Fruit fly (Drosophila melanogaster) whole organism, embryonic: ENCODE results near the gene Ca-Ma2d.
A peak's percentile ranks its signal among the peaks of the same experiment; 100 is the strongest.

ENCODE experiments used
- Atf3 ChIP-seq: fragments of 200-800 bp; sonication (Bioruptor generic); optimal IDR thresholded peaks from 3 replicates; lab custom pipeline; 2016; ENCODE audit warnings: missing biosample characterization, missing genetic modification characterization
- Atf6 ChIP-seq: fragments of 200-800 bp; sonication (Bioruptor generic); IDR thresholded peaks from 2 replicates; pipeline ENCODE4 v1.3.6; 2022; ENCODE audit warnings: missing biosample characterization, missing genetic modification characterization
- CG10209 ChIP-seq: fragments of 200-800 bp; sonication (Bioruptor generic); optimal IDR thresholded peaks from 3 replicates; lab custom pipeline; 2017; ENCODE audit warnings: missing biosample characterization, mild to moderate bottlenecking, missing genetic modification characterization, missing genetic modification reagents
- CG10366 ChIP-seq: fragments of 200-800 bp; sonication (Bioruptor generic); IDR thresholded peaks from 2 replicates; pipeline ENCODE4 v1.3.6; 2022; ENCODE audit warnings: missing biosample characterization, missing genetic modification characterization
- CG10543 ChIP-seq: fragments of 200-800 bp; sonication (Bioruptor generic); optimal IDR thresholded peaks from 3 replicates; lab custom pipeline; 2017; ENCODE audit warnings: missing biosample characterization, mild to moderate bottlenecking, missing genetic modification characterization, moderate library complexity
- CG12391 ChIP-seq: fragments of 200-800 bp; sonication (Bioruptor generic); optimal IDR thresholded peaks from 3 replicates; lab custom pipeline; 2018; ENCODE audit warnings: missing biosample characterization, mild to moderate bottlenecking, missing genetic modification characterization, moderate library complexity
- CG12659 ChIP-seq: fragments of 200-800 bp; sonication (Bioruptor generic); optimal IDR thresholded peaks from 3 replicates; lab custom pipeline; 2017; ENCODE audit warnings: mild to moderate bottlenecking, missing biosample characterization, missing genetic modification reagents, missing genetic modification characterization
- CG13287 ChIP-seq: fragments of 200-800 bp; sonication (Bioruptor generic); IDR thresholded peaks from 2 replicates; pipeline ENCODE4 v1.3.6; 2022; ENCODE audit warnings: missing biosample characterization, missing genetic modification characterization; ENCODE audit not compliant: partially characterized antibody
- CG13894 ChIP-seq: fragments of 200-800 bp; sonication (Bioruptor generic); optimal IDR thresholded peaks from 3 replicates; lab custom pipeline; 2018; ENCODE audit warnings: missing biosample characterization, mild to moderate bottlenecking, missing genetic modification characterization, moderate library complexity
- CG14014 ChIP-seq: fragments of 200-800 bp; sonication (Bioruptor generic); IDR thresholded peaks from 2 replicates; pipeline ENCODE4 v1.3.6; 2022; ENCODE audit warnings: missing biosample characterization, missing genetic modification characterization
- CG15011 ChIP-seq: fragments of 200-800 bp; sonication (Bioruptor generic); optimal IDR thresholded peaks from 3 replicates; lab custom pipeline; 2018; ENCODE audit warnings: missing biosample characterization, mild to moderate bottlenecking, missing genetic modification characterization
- CG1647 ChIP-seq: fragments of 200-800 bp; sonication (Bioruptor generic); optimal IDR thresholded peaks from 3 replicates; lab custom pipeline; 2016; ENCODE audit warnings: missing biosample characterization, missing genetic modification characterization
- CG17912 ChIP-seq: fragments of 200-800 bp; sonication (Bioruptor generic); optimal IDR thresholded peaks from 2 replicates; lab custom pipeline; 2018; ENCODE audit warnings: missing biosample characterization, mild to moderate bottlenecking, missing genetic modification characterization
- CG18764 ChIP-seq: fragments of 200-800 bp; sonication (Bioruptor generic); optimal IDR thresholded peaks from 3 replicates; lab custom pipeline; 2016; ENCODE audit warnings: missing biosample characterization, missing genetic modification characterization
- CG31224 ChIP-seq: fragments of 200-800 bp; sonication (Bioruptor generic); IDR thresholded peaks from 2 replicates; pipeline ENCODE4 v1.3.6; 2022; ENCODE audit warnings: missing biosample characterization, missing genetic modification characterization
- CG34376 ChIP-seq: fragments of 200-800 bp; sonication (Bioruptor generic); optimal IDR thresholded peaks from 2 replicates; lab custom pipeline; 2018; ENCODE audit warnings: missing biosample characterization, mild to moderate bottlenecking, missing genetic modification characterization
- CG4424 ChIP-seq: fragments of 200-800 bp; sonication (Bioruptor generic); optimal IDR thresholded peaks from 3 replicates; lab custom pipeline; 2016; ENCODE audit warnings: missing biosample characterization, missing genetic modification characterization
- CG4854 ChIP-seq: fragments of 200-800 bp; sonication (Bioruptor generic); optimal IDR thresholded peaks from 2 replicates; lab custom pipeline; 2016; ENCODE audit warnings: missing biosample characterization, missing genetic modification characterization, inconsistent platforms
- CG6765 ChIP-seq: fragments of 200-800 bp; sonication (Bioruptor generic); optimal IDR thresholded peaks from 3 replicates; lab custom pipeline; 2017; ENCODE audit warnings: missing biosample characterization, mild to moderate bottlenecking, missing genetic modification characterization
- CG6813 ChIP-seq: fragments of 200-800 bp; sonication (Bioruptor generic); optimal IDR thresholded peaks from 2 replicates; lab custom pipeline; 2017; ENCODE audit warnings: missing biosample characterization, missing genetic modification characterization, mild to moderate bottlenecking, moderate library complexity, missing genetic modification reagents
- CG7271 ChIP-seq: fragments of 200-800 bp; sonication (Bioruptor generic); optimal IDR thresholded peaks from 2 replicates; lab custom pipeline; 2018; ENCODE audit warnings: missing biosample characterization, mild to moderate bottlenecking, missing genetic modification characterization, moderate library complexity
- CG7372 ChIP-seq: fragments of 200-800 bp; sonication (Bioruptor generic); IDR thresholded peaks from 2 replicates; pipeline ENCODE4 v1.3.6; 2022; ENCODE audit warnings: missing biosample characterization, missing genetic modification characterization
- CG8765 ChIP-seq: fragments of 200-800 bp; sonication (Bioruptor generic); IDR thresholded peaks from 2 replicates; pipeline ENCODE4 v1.3.6; 2022; ENCODE audit warnings: missing biosample characterization, missing genetic modification characterization
- Dbx ChIP-seq: fragments of 200-800 bp; sonication (Bioruptor generic); IDR thresholded peaks from 3 replicates; pipeline ENCODE4 v1.3.6; 2022; ENCODE audit warnings: missing biosample characterization, missing genetic modification characterization
- Dip2 ChIP-seq: fragments of 200-800 bp; sonication (Bioruptor generic); IDR thresholded peaks from 2 replicates; pipeline ENCODE4 v1.3.6; 2022; ENCODE audit warnings: missing biosample characterization, missing genetic modification characterization
- Drgx ChIP-seq: fragments of 200-800 bp; sonication (Bioruptor generic); IDR thresholded peaks from 2 replicates; pipeline ENCODE4 v1.3.6; 2022; ENCODE audit warnings: missing biosample characterization, missing genetic modification characterization
- Hr51 ChIP-seq, 2 experiments: fragments of 200-800 bp; sonication (Bioruptor generic); optimal IDR thresholded peaks; 2 replicates in 1 of 2; 3 replicates in 1 of 2; lab custom pipeline; 2016 to 2018; ENCODE audit warnings: missing biosample characterization in 2 of 2, missing genetic modification characterization in 2 of 2, mild to moderate bottlenecking in 1 of 2, moderate library complexity in 1 of 2
- Kr ChIP-seq: fragments of 200-800 bp; sonication (Bioruptor generic); optimal IDR thresholded peaks from 2 replicates; lab custom pipeline; 2017; ENCODE audit warnings: missing biosample characterization, mild to moderate bottlenecking, missing genetic modification characterization
- Lpt ChIP-seq: fragments of >200 bp; optimal IDR thresholded peaks from 2 replicates; lab custom pipeline; 2018; ENCODE audit warnings: missing biosample characterization, missing genetic modification characterization
- MBD-R2 ChIP-seq: fragments of 200-800 bp; sonication (Bioruptor generic); IDR thresholded peaks from 2 replicates; pipeline ENCODE4 v1.3.6; 2022; ENCODE audit warnings: missing biosample characterization, missing genetic modification characterization
- NFAT ChIP-seq: fragments of 200-800 bp; sonication (Bioruptor generic); IDR thresholded peaks from 2 replicates; pipeline ENCODE4 v1.3.6; 2022; ENCODE audit warnings: missing biosample characterization, missing genetic modification characterization
- Oaz ChIP-seq: fragments of 200-800 bp; sonication (Bioruptor generic); IDR thresholded peaks from 2 replicates; pipeline ENCODE4 v1.3.6; 2022; ENCODE audit warnings: missing biosample characterization, missing genetic modification characterization
- Ptx1 ChIP-seq: fragments of 200-800 bp; sonication (Bioruptor generic); IDR thresholded peaks from 2 replicates; pipeline ENCODE4 v1.3.6; 2022; ENCODE audit warnings: missing biosample characterization, missing genetic modification characterization
- Trl ChIP-seq, 3 experiments: fragments of >200 bp in 2 of 3; fragments of 200-800 bp in 1 of 3; sonication (Bioruptor generic) in 1 of 3; optimal IDR thresholded peaks; 2 replicates in 1 of 3; 3 replicates in 2 of 3; lab custom pipeline; 2016 to 2017; ENCODE audit warnings: missing biosample characterization in 1 of 3, missing genetic modification characterization in 1 of 3
- Vsx1 ChIP-seq: fragments of 200-800 bp; sonication (Bioruptor generic); optimal IDR thresholded peaks from 2 replicates; lab custom pipeline; 2017; ENCODE audit warnings: missing biosample characterization, mild to moderate bottlenecking, missing genetic modification characterization, missing genetic modification reagents
- al ChIP-seq: fragments of 200-800 bp; sonication (Bioruptor generic); IDR thresholded peaks from 2 replicates; pipeline ENCODE4 v1.3.6; 2022; ENCODE audit warnings: missing biosample characterization, missing genetic modification characterization
- ash1 ChIP-seq: fragments of 200-800 bp; sonication (Bioruptor generic); optimal IDR thresholded peaks from 2 replicates; lab custom pipeline; 2018; ENCODE audit warnings: missing biosample characterization, mild to moderate bottlenecking, missing genetic modification characterization
- croc ChIP-seq: fragments of 200-800 bp; sonication (Bioruptor generic); conservative IDR thresholded peaks from 3 replicates; pipeline ENCODE4 v1.3.6; 2022; ENCODE audit warnings: missing biosample characterization, missing genetic modification characterization
- dmrt11E ChIP-seq: fragments of 200-800 bp; sonication (Bioruptor generic); optimal IDR thresholded peaks from 3 replicates; lab custom pipeline; 2018; ENCODE audit warnings: missing biosample characterization, mild to moderate bottlenecking, missing genetic modification characterization, moderate library complexity
- fd3F ChIP-seq: fragments of 200-800 bp; sonication (Bioruptor generic); optimal IDR thresholded peaks from 2 replicates; lab custom pipeline; 2018; ENCODE audit warnings: missing biosample characterization, mild to moderate bottlenecking, missing genetic modification characterization, moderate library complexity
- gfzf ChIP-seq: fragments of 200-800 bp; sonication (Bioruptor generic); optimal IDR thresholded peaks from 2 replicates; lab custom pipeline; 2016; ENCODE audit warnings: missing biosample characterization, mild to moderate bottlenecking, missing genetic modification characterization, moderate library complexity
- hth ChIP-seq: fragments of >200 bp; optimal IDR thresholded peaks from 2 replicates; lab custom pipeline; 2017; ENCODE audit warnings: inconsistent platforms
- oc ChIP-seq: fragments of 200-800 bp; sonication (Bioruptor generic); optimal IDR thresholded peaks from 2 replicates; lab custom pipeline; 2018; ENCODE audit warnings: missing biosample characterization, mild to moderate bottlenecking, missing genetic modification characterization, moderate library complexity
- pita ChIP-seq: fragments of 200-800 bp; sonication (Bioruptor generic); optimal IDR thresholded peaks from 2 replicates; lab custom pipeline; 2017; ENCODE audit warnings: missing biosample characterization, mild to moderate bottlenecking, missing genetic modification characterization
- pzg ChIP-seq: fragments of 200-800 bp; sonication (Bioruptor generic); optimal IDR thresholded peaks from 3 replicates; lab custom pipeline; 2018; ENCODE audit warnings: missing biosample characterization, mild to moderate bottlenecking, missing genetic modification characterization, moderate library complexity
- scrt ChIP-seq: fragments of 200-800 bp; sonication (Bioruptor generic); optimal IDR thresholded peaks from 2 replicates; lab custom pipeline; 2018; ENCODE audit warnings: missing biosample characterization, mild to moderate bottlenecking, missing genetic modification characterization, moderate library complexity
- seq ChIP-seq: fragments of 200-800 bp; sonication (Bioruptor generic); IDR thresholded peaks from 2 replicates; pipeline ENCODE4 v1.3.6; 2022; ENCODE audit warnings: missing biosample characterization, missing genetic modification characterization
- tgo ChIP-seq: fragments of 200-800 bp; sonication (Bioruptor generic); IDR thresholded peaks from 3 replicates; pipeline ENCODE4 v1.3.6; 2022; ENCODE audit warnings: missing biosample characterization, missing genetic modification characterization
- vvl ChIP-seq: fragments of 200-800 bp; sonication (Bioruptor generic); IDR thresholded peaks from 2 replicates; pipeline ENCODE4 v1.3.6; 2022; ENCODE audit warnings: missing biosample characterization, missing genetic modification characterization
- wek ChIP-seq: fragments of 200-800 bp; sonication (Bioruptor generic); optimal IDR thresholded peaks from 3 replicates; lab custom pipeline; 2018; ENCODE audit warnings: missing biosample characterization, mild to moderate bottlenecking, missing genetic modification characterization, moderate library complexity

The Ca-Ma2d gene

dm6 chr2L:16279774-16280252 lies 48.5 kb downstream of the Ca-Ma2d start (continued):
- TF ChIP-seq Oaz (GFP tag; lab: Robert Waterston, UW) (peak; percentile 84), CG6765 (GFP tag; lab: Kevin White, UChicago) (peak; percentile 67), Lpt (GFP tag; lab: Kevin White, UChicago) (peak; percentile 58), CG17912 (GFP tag; lab: Kevin White, UChicago) (peak; percentile 25), gfzf (GFP tag; lab: Kevin White, UChicago) (no peak), CG7271 (tag; lab: Kevin White, UChicago) (peak; percentile 37), hth (lab: Kevin White, UChicago) (no peak), Kr (GFP tag; lab: Kevin White, UChicago) (no peak), CG13894 (tag; lab: Kevin White, UChicago) (no peak), Dip2 (GFP tag; lab: Robert Waterston, UW) (peak; percentile 27; the same call in 1 of the 2 replicates), CG10366 (GFP tag; lab: Robert Waterston, UW) (peak; percentile 69), CG4854 (GFP tag; lab: Kevin White, UChicago) (peak; percentile 84), CG12659 (GFP tag; lab: Kevin White, UChicago) (peak; percentile 94), Dbx (GFP tag; lab: Robert Waterston, UW) (no peak), NFAT (GFP tag; lab: Robert Waterston, UW) (no peak), CG18764 (GFP tag; lab: Kevin White, UChicago) (peak; percentile 86), tgo (GFP tag; lab: Robert Waterston, UW) (peak; percentile 82), CG7372 (GFP tag; lab: Robert Waterston, UW) (peak; percentile 62), vvl (peak; percentile 89), CG10209 (GFP tag; lab: Kevin White, UChicago) (peak; percentile 93), CG10543 (GFP tag; lab: Kevin White, UChicago) (peak; percentile 66), Drgx (GFP tag; lab: Robert Waterston, UW) (peak; percentile 90), fd3F (peak; percentile 85), CG15011 (GFP tag; lab: Kevin White, UChicago) (peak; percentile 80), Vsx1 (peak; percentile 85), CG6813 (GFP tag; lab: Kevin White, UChicago) (peak; percentile 78), scrt (peak; percentile 74), ash1 (GFP tag; lab: Kevin White, UChicago) (no peak), seq (GFP tag; lab: Robert Waterston, UW) (peak; percentile 83), CG8765 (no peak), CG12391 (tag; lab: Kevin White, UChicago) (peak; percentile 96), CG14014 (no peak), MBD-R2 (GFP tag; lab: Robert Waterston, UW) (no peak), Hr51 (GFP tag; optimal IDR thresholded peaks at IDR 0.05; lab: Kevin White, UChicago) (peak; percentile 68 to 97), Trl (optimal IDR thresholded peaks at IDR 0.05; lab: Kevin White, UChicago) (peak in 1 of 2 experiments; percentile 24), Trl (GFP tag; optimal IDR thresholded peaks at IDR 0.05; lab: Kevin White, UChicago) (peak; percentile 87), CG13287 (GFP tag; lab: Robert Waterston, UW) (no peak), Ptx1 (GFP tag; lab: Robert Waterston, UW) (peak; percentile 89), CG34376 (peak; percentile 6), croc (GFP tag; lab: Robert Waterston, UW) (peak; percentile 80), dmrt11E (tag; lab: Kevin White, UChicago) (peak; percentile 93), CG1647 (GFP tag; lab: Kevin White, UChicago) (peak; percentile 80), oc (tag; lab: Kevin White, UChicago) (peak; percentile 89), pita (no peak), CG31224 (peak; percentile 38; the same call in 1 of the 2 replicates), al (no peak), pzg (GFP tag; lab: Kevin White, UChicago) (no peak), CG4424 (peak; percentile 95), Atf3 (GFP tag; lab: Kevin White, UChicago) (peak; percentile 81), Atf6 (peak; percentile 66), wek (GFP tag; lab: Kevin White, UChicago) (peak; percentile 91)
